Worm (Caenorhabditis elegans) whole organism, midembryonic: Measurements from ENCODE around the gene srsx-13.

Experiments
- ref-1 ChIP-seq: fragments of 200-800 bp; sonication (Bioruptor generic); conservative IDR thresholded peaks from 2 replicates; pipeline ENCODE4 v1.3.6; 2022; ENCODE audit warnings: missing genetic modification reagents, missing genetic modification characterization, missing compliant biosample characterization
- ztf-23 ChIP-seq: fragments of 200-800 bp; sonication (Bioruptor generic); IDR thresholded peaks from 2 replicates; pipeline ENCODE4 v1.3.6; 2022; ENCODE audit warnings: missing genetic modification reagents, missing genetic modification characterization, missing compliant biosample characterization

DNA sequence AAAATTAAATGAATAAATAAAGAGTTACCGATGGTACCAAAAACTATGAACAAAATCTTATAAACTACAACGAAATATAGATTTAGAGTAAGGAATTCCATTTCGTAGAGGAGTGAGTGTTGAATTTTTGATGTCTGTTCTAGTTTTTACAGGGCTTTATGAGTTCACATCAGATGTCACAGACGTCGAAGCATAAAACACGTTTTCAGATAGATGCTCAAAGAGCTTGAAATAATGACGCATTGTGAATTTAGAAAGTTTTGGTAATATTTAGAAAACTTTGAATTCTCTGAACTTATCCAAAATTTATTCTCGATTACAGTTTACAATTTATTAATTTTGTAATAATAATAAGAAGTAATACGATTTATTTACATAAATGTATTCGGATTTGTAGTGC is 10.0 kb downstream of the srsx-13 start, which contains the start of gene srsx-9:
- TF ChIP-seq ztf-23 (no peak), ref-1 (no peak)
